Worm (Caenorhabditis elegans): ENCODE measurements around the gene B0432.8.
A peak's percentile ranks its signal among the peaks of the same experiment; 100 is the strongest.

B0432.8 gene

ce11 chrII:278636-279035, at the start of gene B0432.8:
Gene B0432.8, minus strand, starts transcription at chrII:278736.
- TF ChIP-seq nhr-76 (tag; optimal IDR thresholded peaks at IDR 0.05) (no peak), daf-12 (tag; optimal IDR thresholded peaks at IDR 0.05) (no peak), nhr-11 (tag; optimal IDR thresholded peaks at IDR 0.05) (no peak), lin-39 (tag; optimal IDR thresholded peaks at IDR 0.05) (no peak), ztf-4 (tag; optimal IDR thresholded peaks at IDR 0.05) (no peak), sea-2 (GFP tag; optimal IDR thresholded peaks at IDR 0.05) (no peak), nhr-12 (tag; optimal IDR thresholded peaks at IDR 0.05) (no peak), nfya-1 (tag; optimal IDR thresholded peaks at IDR 0.05; ENCODE audit: insufficient read depth) (no peak), nhr-43 (tag; optimal IDR thresholded peaks at IDR 0.05; ENCODE audit: poor library complexity, severe bottlenecking) (no peak), unc-62 (GFP tag; optimal IDR thresholded peaks at IDR 0.05) (no peak), fkh-10 (GFP tag; optimal IDR thresholded peaks at IDR 0.05) (no peak), eor-1 (tag; optimal IDR thresholded peaks at IDR 0.05) (no peak), nhr-77 (tag; optimal IDR thresholded peaks at IDR 0.05) (no peak), lin-15B (tag; optimal IDR thresholded peaks at IDR 0.05) (no peak), nhr-237 (tag; optimal IDR thresholded peaks at IDR 0.05) (no peak), ztf-11 (tag; optimal IDR thresholded peaks at IDR 0.05) (no peak), ama-1 (optimal IDR thresholded peaks at IDR 0.05) (no peak), elt-2 (tag; optimal IDR thresholded peaks at IDR 0.05) (no peak)

DNA sequence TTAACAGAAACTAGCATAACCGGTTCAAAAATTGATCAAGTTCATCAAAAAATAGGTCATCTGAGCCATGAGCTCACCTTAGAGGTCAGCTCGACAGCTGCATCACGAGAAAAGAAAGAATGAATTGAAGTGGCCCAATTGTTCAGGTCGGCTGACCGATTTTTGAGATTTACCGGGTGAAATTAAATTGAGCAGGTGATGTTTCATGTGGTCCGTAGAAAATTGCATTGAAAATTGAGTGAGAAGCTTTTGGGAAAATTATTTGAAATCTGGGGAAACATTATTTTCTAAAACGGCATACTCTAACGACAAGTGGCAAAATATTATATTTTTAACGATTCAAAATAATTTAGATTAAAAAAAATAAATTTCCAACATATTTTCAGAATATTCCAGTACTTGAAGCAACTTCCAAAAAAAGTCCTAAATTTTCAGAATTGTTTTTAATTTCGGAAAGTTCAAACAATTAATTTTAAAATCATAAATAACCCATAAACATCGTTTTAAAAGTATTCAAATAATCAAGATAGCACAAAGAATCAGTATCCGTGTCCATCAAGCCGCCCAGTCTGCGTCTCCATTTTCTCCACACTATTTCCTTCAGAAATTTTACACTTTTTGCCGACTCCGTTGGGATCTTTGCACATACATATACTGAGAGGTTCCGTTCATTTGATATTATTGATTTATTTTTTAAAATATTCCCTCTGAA, 47.3 kb upstream of the B0432.8 start, which contains the start of gene sgcb-1:
sgcb-1 (plus strand) TSS at position 662 of the 712 bp plus-strand sequence.
- TF ChIP-seq sea-2 (GFP tag; optimal IDR thresholded peaks at IDR 0.05) (no peak), elt-3 (tag; optimal IDR thresholded peaks at IDR 0.05) (no peak), egl-27 (tag; optimal IDR thresholded peaks at IDR 0.05) (no peak), zag-1 (tag; optimal IDR thresholded peaks at IDR 0.05) (no peak), eor-1 (tag; optimal IDR thresholded peaks at IDR 0.05) (no peak)

ce11 chrII:323048-323776, 44.7 kb upstream of the B0432.8 start, which contains the start of gene K01A2.10:
Gene K01A2.10, minus strand, starts transcription at chrII:323098.
- TF ChIP-seq ceh-16 (tag; optimal IDR thresholded peaks at IDR 0.05) (no peak), egl-5 (tag; optimal IDR thresholded peaks at IDR 0.05) (peak; percentile 80), unc-39 (tag; optimal IDR thresholded peaks at IDR 0.05) (no peak), elt-2 (tag; optimal IDR thresholded peaks at IDR 0.05) (no peak), aly-2 (tag; optimal IDR thresholded peaks at IDR 0.05) (no peak), fkh-10 (GFP tag; optimal IDR thresholded peaks at IDR 0.05) (no peak), lin-15B (tag; optimal IDR thresholded peaks at IDR 0.05) (peak; percentile 31), nhr-67 (tag; optimal IDR thresholded peaks at IDR 0.05) (no peak), fkh-2 (tag; optimal IDR thresholded peaks at IDR 0.05) (no peak), ZK546.5 (tag; optimal IDR thresholded peaks at IDR 0.05) (no peak), tbx-2 (tag; optimal IDR thresholded peaks at IDR 0.05) (no peak), elt-1 (tag; optimal IDR thresholded peaks at IDR 0.05) (peak; percentile 4), R02D3.7 (tag; optimal IDR thresholded peaks at IDR 0.05) (no peak), nhr-43 (tag; optimal IDR thresholded peaks at IDR 0.05; ENCODE audit: poor library complexity, severe bottlenecking) (no peak), snpc-4 (tag; optimal IDR thresholded peaks at IDR 0.05) (peak; percentile 57), mdl-1 (tag; optimal IDR thresholded peaks at IDR 0.05) (no peak), pha-4 (tag; optimal IDR thresholded peaks at IDR 0.05) (no peak), ama-1 (optimal IDR thresholded peaks at IDR 0.05) (no peak), nhr-237 (tag; optimal IDR thresholded peaks at IDR 0.05) (no peak), skn-1 (tag; optimal IDR thresholded peaks at IDR 0.05) (no peak), daf-12 (tag; optimal IDR thresholded peaks at IDR 0.05) (no peak), mml-1 (tag; optimal IDR thresholded peaks at IDR 0.05) (no peak), nfya-1 (tag; optimal IDR thresholded peaks at IDR 0.05; ENCODE audit: insufficient read depth) (peak; percentile 75), pqm-1 (tag; optimal IDR thresholded peaks at IDR 0.05) (no peak), eor-1 (tag; optimal IDR thresholded peaks at IDR 0.05) (no peak), lin-39 (tag; optimal IDR thresholded peaks at IDR 0.05) (peak; percentile 89), nhr-25 (tag; optimal IDR thresholded peaks at IDR 0.05) (peak; percentile 23), egl-27 (tag; optimal IDR thresholded peaks at IDR 0.05) (no peak), ztf-4 (tag; optimal IDR thresholded peaks at IDR 0.05) (no peak)

All from whole organism, L3 larva.